Fruit fly (Drosophila melanogaster) whole organism, pupa: Measurements from ENCODE around the gene CCDC53.

Experiments used
- CG12605 ChIP-seq: fragments of 200-800 bp; sonication (Bioruptor generic); IDR thresholded peaks from 2 replicates; pipeline ENCODE4 v1.3.6; 2022; ENCODE audit warnings: missing biosample characterization, missing genetic modification characterization
- CG14655 ChIP-seq: fragments of 200-800 bp; sonication (Bioruptor generic); optimal IDR thresholded peaks from 3 replicates; lab custom pipeline; 2017; ENCODE audit warnings: mild to moderate bottlenecking, missing biosample characterization, missing genetic modification reagents, missing genetic modification characterization
- CG15710 ChIP-seq: fragments of 200-800 bp; sonication (Bioruptor generic); optimal IDR thresholded peaks from 2 replicates; lab custom pipeline; 2018; ENCODE audit warnings: missing biosample characterization, mild to moderate bottlenecking, missing genetic modification characterization, moderate library complexity
- CG4496 ChIP-seq: fragments of 200-800 bp; sonication (Bioruptor generic); IDR thresholded peaks from 3 replicates; pipeline ENCODE4 v1.3.6; 2022; ENCODE audit warnings: missing biosample characterization, missing genetic modification characterization
- EcR ChIP-seq: fragments of 200-800 bp; sonication (Bioruptor generic); optimal IDR thresholded peaks from 3 replicates; lab custom pipeline; 2019; ENCODE audit warnings: missing biosample characterization, missing genetic modification characterization, mild to moderate bottlenecking, moderate library complexity, missing genetic modification reagents
- Pif1B ChIP-seq: fragments of 200-800 bp; sonication (Bioruptor generic); optimal IDR thresholded peaks from 3 replicates; lab custom pipeline; 2016; ENCODE audit warnings: missing biosample characterization, missing genetic modification characterization
- Snoo ChIP-seq: fragments of 200-800 bp; sonication (Bioruptor generic); optimal IDR thresholded peaks from 3 replicates; lab custom pipeline; 2017; ENCODE audit warnings: missing biosample characterization, mild to moderate bottlenecking, missing genetic modification characterization, inconsistent platforms
- fd96Ca ChIP-seq: fragments of 200-800 bp; sonication (Bioruptor generic); IDR thresholded peaks from 3 replicates; pipeline ENCODE4 v1.3.6; 2022; ENCODE audit warnings: missing biosample characterization, missing genetic modification characterization

dm6 chr2L:8010602-8011455 lies 30.1 kb upstream of the CCDC53 start, which contains the start of the genes Glyat and Tg:
- TF ChIP-seq Pif1B (GFP tag; lab: Kevin White, UChicago) (no peak), CG12605 (GFP tag; lab: Robert Waterston, UW) (peak; percentile 48), EcR (no peak), CG15710 (tag; lab: Kevin White, UChicago) (no peak), Snoo (tag; lab: Kevin White, UChicago) (no peak), fd96Ca (GFP tag; lab: Robert Waterston, UW) (no peak), CG4496 (GFP tag; lab: Robert Waterston, UW) (no peak; the same call in 2 of the 3 replicates), CG14655 (GFP tag; lab: Kevin White, UChicago) (no peak)
